Worm (Caenorhabditis elegans) whole organism, L3 larva: ENCODE measurements around the gene str-139.

Experiments
- ceh-82 ChIP-seq: fragments of 150-350 bp; optimal IDR thresholded peaks from 2 replicates; lab custom pipeline; 2014; ENCODE audit warnings: missing biosample characterization, missing genetic modification characterization
- mml-1 ChIP-seq: fragments of 150-350 bp; sonication (generic microtip); optimal IDR thresholded peaks from 3 replicates; lab custom pipeline; 2014; ENCODE audit warnings: missing biosample characterization, missing genetic modification characterization
- nhr-12 ChIP-seq: fragments of 150-350 bp; optimal IDR thresholded peaks from 2 replicates; lab custom pipeline; 2014; ENCODE audit warnings: missing biosample characterization, missing genetic modification characterization
- pha-4 ChIP-seq: fragments of 150-350 bp; optimal IDR thresholded peaks from 2 replicates; lab custom pipeline; 2014; ENCODE audit warnings: missing biosample characterization, missing genetic modification reagents, missing genetic modification characterization
- unc-62 ChIP-seq: fragments of 150-350 bp; sonication (generic microtip); optimal IDR thresholded peaks from 4 replicates; lab custom pipeline; 2014; ENCODE audit warnings: missing biosample characterization, missing genetic modification reagents, missing genetic modification characterization
- zag-1 ChIP-seq: fragments of 150-350 bp; optimal IDR thresholded peaks from 2 replicates; lab custom pipeline; 2014; ENCODE audit warnings: missing biosample characterization, missing genetic modification characterization

- no peak for TF ChIP-seq unc-62 (GFP tag; lab: Kevin White, UChicago)
- no peak for TF ChIP-seq nhr-12 (tag; lab: Kevin White, UChicago)
- no peak for TF ChIP-seq zag-1 (tag; lab: Kevin White, UChicago)
- TF ChIP-seq mml-1 (tag; lab: Kevin White, UChicago): no peak
- TF ChIP-seq pha-4 (tag; lab: Kevin White, UChicago): no peak
- TF ChIP-seq ceh-82 (tag; lab: Kevin White, UChicago): no peak
These were observed 20.6 kb downstream of the str-139 start for ce11 chrV:8041336-8041868.
